Fruit fly (Drosophila melanogaster) whole organism, embryonic: Measurements from ENCODE around the gene CG12609.

Experiments
- Awh ChIP-seq: fragments of 200-800 bp; sonication (Bioruptor generic); IDR thresholded peaks from 2 replicates; pipeline ENCODE4, ENCODE4 v1.3.6; 2022; ENCODE audit warnings: missing biosample characterization, missing genetic modification characterization
- CG10565 ChIP-seq: fragments of 200-800 bp; sonication (Bioruptor generic); optimal IDR thresholded peaks from 3 replicates; lab custom pipeline; 2016; ENCODE audit warnings: missing biosample characterization, mild to moderate bottlenecking, missing genetic modification characterization
- CG10979 ChIP-seq: fragments of 200-800 bp; sonication (Bioruptor generic); optimal IDR thresholded peaks from 2 replicates; lab custom pipeline; 2018; ENCODE audit warnings: missing biosample characterization, mild to moderate bottlenecking, missing genetic modification characterization, moderate library complexity
- CG11560 ChIP-seq: fragments of 200-800 bp; sonication (Bioruptor generic); IDR thresholded peaks from 3 replicates; pipeline ENCODE4 v1.3.6; 2022; ENCODE audit warnings: missing biosample characterization, missing genetic modification characterization
- CG11696 ChIP-seq: fragments of 200-800 bp; sonication (Bioruptor generic); IDR thresholded peaks from 2 replicates; pipeline ENCODE4 v1.3.6; 2022; ENCODE audit warnings: missing biosample characterization, missing genetic modification characterization
- CG12104 ChIP-seq: fragments of 200-800 bp; sonication (Bioruptor generic); optimal IDR thresholded peaks from 3 replicates; lab custom pipeline; 2016; ENCODE audit warnings: missing biosample characterization, missing genetic modification characterization
- CG1233 ChIP-seq: fragments of 200-800 bp; sonication (Bioruptor generic); optimal IDR thresholded peaks from 4 replicates; lab custom pipeline; 2018; ENCODE audit warnings: missing biosample characterization, mild to moderate bottlenecking, missing genetic modification characterization
- CG15073 ChIP-seq: fragments of 200-800 bp; sonication (Bioruptor generic); optimal IDR thresholded peaks from 2 replicates; lab custom pipeline; 2016; ENCODE audit warnings: missing biosample characterization, missing genetic modification characterization
- CG15601 ChIP-seq: fragments of 200-800 bp; sonication (Bioruptor generic); optimal IDR thresholded peaks from 3 replicates; lab custom pipeline; 2019; ENCODE audit warnings: missing biosample characterization, mild to moderate bottlenecking, missing genetic modification characterization, moderate library complexity
- CG15696 ChIP-seq: fragments of 200-800 bp; sonication (Bioruptor generic); optimal IDR thresholded peaks from 2 replicates; lab custom pipeline; 2019; ENCODE audit warnings: missing biosample characterization, mild to moderate bottlenecking, missing genetic modification characterization, moderate library complexity
- CG1603 ChIP-seq: fragments of 200-800 bp; sonication (Bioruptor generic); optimal IDR thresholded peaks from 2 replicates; lab custom pipeline; 2019; ENCODE audit warnings: missing biosample characterization, mild to moderate bottlenecking, missing genetic modification characterization, moderate library complexity
- CG2129 ChIP-seq: fragments of 200-800 bp; sonication (Bioruptor generic); IDR thresholded peaks from 2 replicates; pipeline ENCODE4 v1.3.6; 2022; ENCODE audit warnings: missing biosample characterization, missing genetic modification characterization; ENCODE audit not compliant: partially characterized antibody
- CG3065 ChIP-seq: fragments of 200-800 bp; sonication (Bioruptor generic); optimal IDR thresholded peaks from 2 replicates; lab custom pipeline; 2016; ENCODE audit warnings: missing biosample characterization, missing genetic modification characterization
- CG3281 ChIP-seq: fragments of 200-800 bp; sonication (Bioruptor generic); optimal IDR thresholded peaks from 3 replicates; lab custom pipeline; 2017; ENCODE audit warnings: missing biosample characterization, mild to moderate bottlenecking, missing genetic modification characterization
- CG3407 ChIP-seq: fragments of 200-800 bp; sonication (Bioruptor generic); optimal IDR thresholded peaks from 2 replicates; lab custom pipeline; 2018; ENCODE audit warnings: missing biosample characterization, mild to moderate bottlenecking, missing genetic modification characterization
- CG3995 ChIP-seq: fragments of 200-800 bp; sonication (Bioruptor generic); optimal IDR thresholded peaks from 3 replicates; lab custom pipeline; 2016; ENCODE audit warnings: missing biosample characterization, missing genetic modification characterization
- CG4328 ChIP-seq: fragments of 200-800 bp; sonication (Bioruptor generic); optimal IDR thresholded peaks from 3 replicates; lab custom pipeline; 2017; ENCODE audit warnings: missing biosample characterization, missing genetic modification reagents, missing genetic modification characterization
- CG4360 ChIP-seq: fragments of 200-800 bp; sonication (Bioruptor generic); IDR thresholded peaks from 2 replicates; pipeline ENCODE4 v1.3.6; 2022; ENCODE audit warnings: missing biosample characterization, missing genetic modification characterization
- CG9437 ChIP-seq: fragments of 200-800 bp; sonication (Bioruptor generic); optimal IDR thresholded peaks from 2 replicates; lab custom pipeline; 2018; ENCODE audit warnings: missing biosample characterization, mild to moderate bottlenecking, missing genetic modification characterization
- CG9797 ChIP-seq: fragments of 200-800 bp; sonication (Bioruptor generic); optimal IDR thresholded peaks from 3 replicates; lab custom pipeline; 2018; ENCODE audit warnings: missing biosample characterization, mild to moderate bottlenecking, missing genetic modification characterization
- CG9932 ChIP-seq: fragments of 200-800 bp; sonication (Bioruptor generic); IDR thresholded peaks from 2 replicates; pipeline ENCODE4 v1.3.6; 2022; ENCODE audit warnings: missing biosample characterization, missing genetic modification characterization
- Ets65A ChIP-seq: fragments of 200-800 bp; sonication (Bioruptor generic); peaks from one replicate; lab custom pipeline; 2016; ENCODE audit warnings: missing biosample characterization, missing genetic modification characterization
- HLHmδ ChIP-seq: fragments of 200-800 bp; sonication (Bioruptor generic); optimal IDR thresholded peaks from 2 replicates; lab custom pipeline; 2018; ENCODE audit warnings: missing biosample characterization, mild to moderate bottlenecking, missing genetic modification characterization, moderate library complexity
- Hr3 ChIP-seq: fragments of 200-800 bp; sonication (Bioruptor generic); optimal IDR thresholded peaks from 3 replicates; lab custom pipeline; 2016; ENCODE audit warnings: missing biosample characterization, missing genetic modification characterization
- MBD-R2 ChIP-seq: fragments of 200-800 bp; sonication (Bioruptor generic); IDR thresholded peaks from 2 replicates; pipeline ENCODE4 v1.3.6; 2022; ENCODE audit warnings: missing biosample characterization, missing genetic modification characterization
- Med ChIP-seq: fragments of 200-800 bp; sonication (Bioruptor generic); peaks from one replicate; lab custom pipeline; 2016; ENCODE audit warnings: missing biosample characterization, missing genetic modification characterization, mild to moderate bottlenecking, inconsistent platforms, moderate library complexity
- Meics ChIP-seq: fragments of 200-800 bp; sonication (Bioruptor generic); optimal IDR thresholded peaks from 2 replicates; lab custom pipeline; 2017; ENCODE audit warnings: missing biosample characterization, mild to moderate bottlenecking, missing genetic modification characterization
- Mes4 ChIP-seq: fragments of 200-800 bp; sonication (Bioruptor generic); optimal IDR thresholded peaks from 2 replicates; lab custom pipeline; 2016; ENCODE audit warnings: missing biosample characterization, missing genetic modification characterization
- NC2α ChIP-seq: fragments of 200-800 bp; sonication (Bioruptor generic); optimal IDR thresholded peaks from 2 replicates; lab custom pipeline; 2016; ENCODE audit warnings: missing biosample characterization, missing genetic modification characterization
- Nf-YA ChIP-seq: fragments of 200-800 bp; sonication (Bioruptor generic); IDR thresholded peaks from 2 replicates; pipeline ENCODE4 v1.3.6; 2022; ENCODE audit warnings: missing biosample characterization, missing genetic modification characterization
- Spps ChIP-seq: fragments of 200-800 bp; sonication (Bioruptor generic); optimal IDR thresholded peaks from 2 replicates; lab custom pipeline; 2018; ENCODE audit warnings: missing biosample characterization, mild to moderate bottlenecking, missing genetic modification characterization
- Stat92E ChIP-seq, 3 experiments: fragments of >200 bp in 2 of 3; fragments of 200-800 bp in 1 of 3; sonication (Bioruptor generic) in 1 of 3; optimal IDR thresholded peaks; 2 replicates each; lab custom pipeline; 2017 to 2019; ENCODE audit warnings: missing biosample characterization in 3 of 3, missing genetic modification characterization in 3 of 3, mild to moderate bottlenecking in 1 of 3, moderate library complexity in 1 of 3
- aop ChIP-seq: fragments of 200-800 bp; sonication (Bioruptor generic); IDR thresholded peaks from 2 replicates; pipeline ENCODE4 v1.3.6; 2022; ENCODE audit warnings: missing biosample characterization, missing genetic modification characterization
- danr ChIP-seq: fragments of 200-800 bp; sonication (Bioruptor generic); IDR thresholded peaks from 2 replicates; pipeline ENCODE4 v1.3.6; 2022; ENCODE audit warnings: missing biosample characterization, missing genetic modification characterization
- dati ChIP-seq: fragments of 200-800 bp; sonication (Bioruptor generic); IDR thresholded peaks from 2 replicates; pipeline ENCODE4 v1.3.6; 2022; ENCODE audit warnings: missing biosample characterization, missing genetic modification characterization
- dysf ChIP-seq: fragments of 200-800 bp; sonication (Bioruptor generic); IDR thresholded peaks from 3 replicates; pipeline ENCODE4 v1.3.6; 2022; ENCODE audit warnings: missing biosample characterization, missing genetic modification characterization
- gfzf ChIP-seq: fragments of 200-800 bp; sonication (Bioruptor generic); optimal IDR thresholded peaks from 2 replicates; lab custom pipeline; 2016; ENCODE audit warnings: missing biosample characterization, mild to moderate bottlenecking, missing genetic modification characterization, moderate library complexity
- gt ChIP-seq: fragments of 200-800 bp; sonication (Bioruptor generic); IDR thresholded peaks from 2 replicates; pipeline ENCODE4 v1.3.6; 2022; ENCODE audit warnings: missing biosample characterization, missing genetic modification characterization
- ken ChIP-seq: fragments of 200-800 bp; sonication (Bioruptor generic); IDR thresholded peaks from 3 replicates; pipeline ENCODE4 v1.3.6; 2022; ENCODE audit warnings: missing biosample characterization, missing genetic modification characterization
- lab ChIP-seq: fragments of 200-800 bp; sonication (Bioruptor generic); optimal IDR thresholded peaks from 3 replicates; lab custom pipeline; 2017; ENCODE audit warnings: missing biosample characterization, missing genetic modification characterization, mild to moderate bottlenecking, moderate library complexity, missing genetic modification reagents
- lilli ChIP-seq: fragments of 200-800 bp; sonication (Bioruptor generic); optimal IDR thresholded peaks from 3 replicates; lab custom pipeline; 2016; ENCODE audit warnings: missing biosample characterization, missing genetic modification characterization
- mirr ChIP-seq: fragments of 200-800 bp; sonication (Bioruptor generic); optimal IDR thresholded peaks from 3 replicates; lab custom pipeline; 2018; ENCODE audit warnings: missing biosample characterization, mild to moderate bottlenecking, missing genetic modification characterization
- nmo ChIP-seq: fragments of 200-800 bp; sonication (Bioruptor generic); optimal IDR thresholded peaks from 2 replicates; lab custom pipeline; 2018; ENCODE audit warnings: missing biosample characterization, mild to moderate bottlenecking, missing genetic modification characterization, moderate library complexity
- oc ChIP-seq: fragments of 200-800 bp; sonication (Bioruptor generic); optimal IDR thresholded peaks from 2 replicates; lab custom pipeline; 2018; ENCODE audit warnings: missing biosample characterization, mild to moderate bottlenecking, missing genetic modification characterization, moderate library complexity
- odd ChIP-seq: fragments of 200-800 bp; sonication (Bioruptor generic); optimal IDR thresholded peaks from 2 replicates; lab custom pipeline; 2017; ENCODE audit warnings: missing biosample characterization, mild to moderate bottlenecking, missing genetic modification characterization
- salm ChIP-seq: fragments of 200-800 bp; sonication (Bioruptor generic); optimal IDR thresholded peaks from 2 replicates; lab custom pipeline; 2018; ENCODE audit warnings: missing biosample characterization, mild to moderate bottlenecking, missing genetic modification characterization
- tup ChIP-seq: fragments of 200-800 bp; sonication (Bioruptor generic); optimal IDR thresholded peaks from 2 replicates; lab custom pipeline; 2016; ENCODE audit warnings: missing biosample characterization, mild to moderate bottlenecking, missing genetic modification characterization, moderate library complexity
- unc-4 ChIP-seq: fragments of 200-800 bp; sonication (Bioruptor generic); IDR thresholded peaks from 2 replicates; pipeline ENCODE4 v1.3.6; 2022; ENCODE audit warnings: missing biosample characterization, missing genetic modification characterization; ENCODE audit not compliant: partially characterized antibody
- vnd ChIP-seq: fragments of 200-800 bp; sonication (Bioruptor generic); IDR thresholded peaks from 3 replicates; pipeline ENCODE4 v1.3.6; 2022; ENCODE audit warnings: missing biosample characterization, missing genetic modification characterization; ENCODE audit not compliant: partially characterized antibody

Gene CG12609

dm6 chrX:18789353-18790210 lies 41.5 kb upstream of the CG12609 start (continued):
- peak; percentile 57 for TF ChIP-seq CG9437 (GFP tag; lab: Kevin White, UChicago)
- TF ChIP-seq CG3065 (GFP tag; lab: Kevin White, UChicago) = no peak
- TF ChIP-seq Stat92E (GFP tag; optimal IDR thresholded peaks at IDR 0.05; lab: Kevin White, UChicago) = no peak
- no peak for TF ChIP-seq Nf-YA (GFP tag; lab: Robert Waterston, UW)
- TF ChIP-seq CG12104 (GFP tag; lab: Kevin White, UChicago) = peak; percentile 25
- TF ChIP-seq CG1603 (tag; lab: Kevin White, UChicago) = no peak
- no peak for TF ChIP-seq CG11696 (GFP tag; lab: Robert Waterston, UW)
- peak; percentile 95 for TF ChIP-seq Ets65A (GFP tag; lab: Kevin White, UChicago)
- peak; percentile 78 for TF ChIP-seq CG3281 (GFP tag; lab: Kevin White, UChicago)
- TF ChIP-seq CG4360 (GFP tag; lab: Robert Waterston, UW) = no peak
- no peak for TF ChIP-seq unc-4 (GFP tag; lab: Robert Waterston, UW)
- peak; percentile 10 for TF ChIP-seq CG4328 (GFP tag; lab: Kevin White, UChicago)
- TF ChIP-seq HLHmδ (GFP tag; lab: Kevin White, UChicago) = no peak
- no peak for TF ChIP-seq oc (tag; lab: Kevin White, UChicago)
- TF ChIP-seq vnd (GFP tag; lab: Robert Waterston, UW) = no peak
- TF ChIP-seq mirr = no peak
- peak; percentile 91 for TF ChIP-seq Med (GFP tag; lab: Kevin White, UChicago)
- peak; percentile 50; the same call in 1 of the 2 replicates for TF ChIP-seq CG9932
- TF ChIP-seq Meics (GFP tag; lab: Kevin White, UChicago) = peak; percentile 85
- no peak for TF ChIP-seq Spps
- no peak for TF ChIP-seq Awh (GFP tag; lab: Robert Waterston, UW)
- TF ChIP-seq odd (GFP tag; lab: Kevin White, UChicago) = peak; percentile 53
- TF ChIP-seq aop = no peak
- TF ChIP-seq CG1233 (GFP tag; lab: Kevin White, UChicago) = peak; percentile 10
- peak; percentile 63 for TF ChIP-seq CG3995 (GFP tag; lab: Kevin White, UChicago)
- peak; percentile 75 for TF ChIP-seq lilli (GFP tag; lab: Kevin White, UChicago)
- no peak for TF ChIP-seq NC2α (GFP tag; lab: Kevin White, UChicago)
- TF ChIP-seq CG3407 (GFP tag; lab: Kevin White, UChicago) = no peak
- peak; percentile 96 for TF ChIP-seq CG15073 (GFP tag; lab: Kevin White, UChicago)
- TF ChIP-seq dati = no peak
- TF ChIP-seq gt (GFP tag; lab: Robert Waterston, UW) = no peak
- TF ChIP-seq CG10979 (tag; lab: Kevin White, UChicago) = peak; percentile 57
- TF ChIP-seq nmo = peak; percentile 78
- peak; percentile 67; the same call in 2 of the 3 replicates for TF ChIP-seq dysf (GFP tag; lab: Robert Waterston, UW)
- TF ChIP-seq gfzf (GFP tag; lab: Kevin White, UChicago) = no peak
- TF ChIP-seq danr = no peak
- TF ChIP-seq salm = no peak
- peak; percentile 23 for TF ChIP-seq CG15696 (tag; lab: Kevin White, UChicago)
- TF ChIP-seq Mes4 (GFP tag; lab: Kevin White, UChicago) = peak; percentile 62
- no peak for TF ChIP-seq CG2129
- TF ChIP-seq tup (GFP tag; lab: Kevin White, UChicago) = no peak
- no peak for TF ChIP-seq CG11560 (tag; lab: Robert Waterston, UW)
- TF ChIP-seq lab = peak; percentile 75
- TF ChIP-seq Hr3 (GFP tag; lab: Kevin White, UChicago) = peak; percentile 45
- no peak for TF ChIP-seq CG9797
- TF ChIP-seq CG15601 (tag; lab: Kevin White, UChicago) = peak; percentile 46
- no peak for TF ChIP-seq MBD-R2 (GFP tag; lab: Robert Waterston, UW)
- TF ChIP-seq CG10565 (GFP tag; lab: Kevin White, UChicago) = no peak
- no peak for TF ChIP-seq ken (GFP tag; lab: Robert Waterston, UW)
